Worm (Caenorhabditis elegans) whole organism, late embryonic: ENCODE results near the gene T05A8.7.

ENCODE experiments used
- F13H6.1 ChIP-seq: sonication (generic microtip); optimal IDR thresholded peaks from 2 replicates; lab custom pipeline; 2016; ENCODE audit warnings: missing genetic modification characterization, missing compliant biosample characterization
- K09A11.1 ChIP-seq: sonication (generic microtip); optimal IDR thresholded peaks from 2 replicates; lab custom pipeline; 2017; ENCODE audit warnings: antibody characterized with exemption, mild to moderate bottlenecking, missing genetic modification characterization, missing compliant biosample characterization; ENCODE audit not compliant: insufficient read depth
- ceh-18 ChIP-seq: sonication (generic microtip); optimal IDR thresholded peaks from 2 replicates; lab custom pipeline; 2016; ENCODE audit warnings: missing genetic modification characterization, missing compliant biosample characterization
- ceh-30 ChIP-seq: fragments of 150-350 bp; optimal IDR thresholded peaks from 2 replicates; lab custom pipeline; 2014; ENCODE audit warnings: missing biosample characterization, missing genetic modification characterization
- eyg-1 ChIP-seq: sonication (generic microtip); optimal IDR thresholded peaks from 2 replicates; lab custom pipeline; 2016; ENCODE audit warnings: missing genotype, missing genetic modification characterization, missing compliant biosample characterization
- hlh-6 ChIP-seq: sonication (generic microtip); optimal IDR thresholded peaks from 2 replicates; lab custom pipeline; 2016; ENCODE audit warnings: missing genotype, missing genetic modification characterization, missing compliant biosample characterization
- nhr-11 ChIP-seq: fragments of 150-350 bp; optimal IDR thresholded peaks from 2 replicates; lab custom pipeline; 2014; ENCODE audit warnings: missing biosample characterization, missing genetic modification characterization
- npax-4 ChIP-seq: sonication (generic microtip); optimal IDR thresholded peaks from 2 replicates; lab custom pipeline; 2016; ENCODE audit warnings: missing genetic modification characterization, missing compliant biosample characterization
- pha-4 ChIP-seq: fragments of 150-350 bp; optimal IDR thresholded peaks from 2 replicates; lab custom pipeline; 2018; ENCODE audit warnings: missing biosample characterization, missing genetic modification reagents, missing genetic modification characterization

DNA sequence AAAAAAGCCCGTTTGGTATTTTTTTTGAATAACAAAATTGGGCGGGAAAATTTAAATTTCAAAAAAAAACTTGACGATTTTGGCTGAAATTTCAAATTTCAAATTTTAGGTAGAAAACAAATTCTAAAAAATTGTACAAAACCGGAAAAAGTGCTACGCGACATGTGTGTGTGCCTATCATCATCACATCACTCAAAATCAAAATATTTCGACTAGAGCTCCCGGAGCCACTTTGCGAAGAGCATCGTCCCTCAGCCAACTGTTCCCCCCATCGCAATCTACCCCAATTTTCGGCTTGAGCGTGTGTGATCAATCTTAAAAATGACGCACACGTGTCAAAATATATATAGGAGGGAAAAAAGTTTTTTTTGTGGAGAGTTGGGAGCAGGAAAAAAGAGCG, 15.4 kb downstream of the T05A8.7 start:
- TF ChIP-seq F13H6.1 (no peak), eyg-1 (tag; lab: Kevin White, UChicago) (no peak), ceh-18 (tag; lab: Kevin White, UChicago) (no peak), K09A11.1 (tag; lab: Kevin White, UChicago) (no peak), ceh-30 (tag; lab: Kevin White, UChicago) (no peak), nhr-11 (tag; lab: Kevin White, UChicago) (no peak), pha-4 (no peak), npax-4 (no peak), hlh-6 (tag; lab: Kevin White, UChicago) (no peak)
